Fruit fly (Drosophila melanogaster): ENCODE measurements around the gene CG8065.

DNA sequence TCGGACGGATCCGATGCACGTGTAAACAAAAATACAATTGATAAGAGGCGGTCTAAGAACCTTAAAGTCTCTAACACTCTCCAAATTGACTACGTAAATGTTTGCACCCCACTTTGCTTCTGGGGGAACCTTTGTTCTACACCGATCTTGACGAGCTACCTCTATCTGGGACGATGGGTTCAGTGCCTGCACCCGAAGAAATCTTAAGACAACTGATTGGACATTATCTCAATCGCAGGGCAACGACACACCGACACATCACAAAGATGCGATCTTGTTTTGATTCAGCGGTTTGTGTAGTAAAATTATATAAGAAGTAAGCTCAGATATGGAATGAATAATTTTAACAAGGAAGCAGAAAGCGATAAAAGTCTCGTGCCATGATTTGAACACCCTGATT lies 7.9 kb downstream of the CG8065 start:
- TF ChIP-seq ttk (optimal IDR thresholded peaks at IDR 0.05): no peak
- TF ChIP-seq psq (optimal IDR thresholded peaks at IDR 0.05): no peak
- no peak for TF ChIP-seq h (optimal IDR thresholded peaks at IDR 0.05)
- no peak for TF ChIP-seq Sin3A (optimal IDR thresholded peaks at IDR 0.05)

All from Kc167 (cell line).